Worm (Caenorhabditis elegans): ENCODE measurements around the gene hlh-27.

Gene hlh-27

DNA sequence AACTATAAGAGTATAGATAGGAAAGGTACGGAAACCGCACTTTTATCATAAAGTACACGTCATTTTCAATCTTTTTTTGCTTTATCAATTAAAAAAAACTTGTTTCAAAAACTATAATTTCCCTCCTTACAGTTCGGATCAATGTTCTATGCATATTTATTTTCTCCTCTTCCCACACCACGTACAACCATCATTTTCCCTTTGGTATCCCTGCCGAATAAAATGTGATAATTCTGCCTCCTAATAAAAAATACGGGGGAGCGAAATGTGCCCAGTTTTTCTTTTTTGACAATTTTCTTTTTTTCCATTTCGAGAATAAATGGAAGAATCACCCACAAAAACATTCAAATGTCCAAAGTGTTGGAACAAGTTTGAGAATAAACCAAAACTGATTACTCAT lies 24.5 kb downstream of the hlh-27 start, which contains the start of gene ZK177.3:
TSS of gene ZK177.3 (plus strand) at position 301 of the 400 bp plus-strand sequence.
- TF ChIP-seq aly-2 (tag; optimal IDR thresholded peaks at IDR 0.05) (no peak), elt-3 (tag; optimal IDR thresholded peaks at IDR 0.05) (no peak), elt-2 (tag; optimal IDR thresholded peaks at IDR 0.05) (peak; percentile 65), mdl-1 (tag; optimal IDR thresholded peaks at IDR 0.05) (no peak)

- no peak for TF ChIP-seq elt-3 (tag; optimal IDR thresholded peaks at IDR 0.05)
- no peak for TF ChIP-seq nhr-28 (tag; optimal IDR thresholded peaks at IDR 0.05)
- no peak for TF ChIP-seq ama-1 (optimal IDR thresholded peaks at IDR 0.05)
- TF ChIP-seq elt-2 (tag; optimal IDR thresholded peaks at IDR 0.05): peak; percentile 64
- no peak for TF ChIP-seq daf-12 (tag; optimal IDR thresholded peaks at IDR 0.05)
- no peak for TF ChIP-seq ceh-16 (tag; optimal IDR thresholded peaks at IDR 0.05)
- TF ChIP-seq nfya-1 (tag; optimal IDR thresholded peaks at IDR 0.05; ENCODE audit: insufficient read depth): no peak
- TF ChIP-seq egl-5 (tag; optimal IDR thresholded peaks at IDR 0.05): no peak
- TF ChIP-seq ceh-82 (tag; optimal IDR thresholded peaks at IDR 0.05): no peak
- no peak for TF ChIP-seq nhr-25 (tag; optimal IDR thresholded peaks at IDR 0.05)
- peak; percentile 38 for TF ChIP-seq pqm-1 (tag; optimal IDR thresholded peaks at IDR 0.05)
Observed at ce11 chrII:5514846-5515245, 25.2 kb downstream of the hlh-27 start, which contains the start of gene sahd-1. Gene sahd-1 (minus strand): TSS chrII:5514945.

DNA sequence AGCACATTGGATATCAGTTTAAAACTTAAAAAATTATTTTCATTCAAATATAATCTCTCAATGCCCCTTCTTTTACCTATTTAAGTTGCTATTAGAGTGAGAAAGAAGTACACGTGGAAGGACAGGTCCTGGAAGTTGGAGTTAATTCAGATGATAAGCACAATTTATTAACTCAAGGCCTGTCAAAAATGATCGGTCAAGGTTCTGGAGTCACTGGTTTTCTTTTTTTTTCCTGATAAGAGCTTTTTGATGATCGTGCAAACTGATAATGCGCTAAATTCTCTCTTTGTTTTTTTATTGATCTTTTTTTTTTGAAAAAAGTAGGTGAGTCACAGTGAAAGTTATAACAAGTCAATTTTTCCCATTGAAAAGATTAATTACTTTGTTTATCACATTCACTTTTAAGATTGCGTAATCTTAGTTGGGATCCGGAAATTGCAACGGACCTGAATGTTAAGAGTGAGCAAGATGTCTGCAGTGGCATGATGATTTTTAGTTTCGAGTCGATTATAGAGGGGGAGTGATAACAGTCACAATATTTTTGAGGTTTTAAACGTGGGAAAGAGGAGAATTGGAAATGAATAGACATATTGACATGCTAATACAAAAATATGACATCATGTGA lies 27.4 kb downstream of the hlh-27 start:
- TF ChIP-seq skn-1 (tag; optimal IDR thresholded peaks at IDR 0.05) (no peak), pqm-1 (tag; optimal IDR thresholded peaks at IDR 0.05) (peak; percentile 68), elt-2 (tag; optimal IDR thresholded peaks at IDR 0.05) (peak; percentile 100)

DNA sequence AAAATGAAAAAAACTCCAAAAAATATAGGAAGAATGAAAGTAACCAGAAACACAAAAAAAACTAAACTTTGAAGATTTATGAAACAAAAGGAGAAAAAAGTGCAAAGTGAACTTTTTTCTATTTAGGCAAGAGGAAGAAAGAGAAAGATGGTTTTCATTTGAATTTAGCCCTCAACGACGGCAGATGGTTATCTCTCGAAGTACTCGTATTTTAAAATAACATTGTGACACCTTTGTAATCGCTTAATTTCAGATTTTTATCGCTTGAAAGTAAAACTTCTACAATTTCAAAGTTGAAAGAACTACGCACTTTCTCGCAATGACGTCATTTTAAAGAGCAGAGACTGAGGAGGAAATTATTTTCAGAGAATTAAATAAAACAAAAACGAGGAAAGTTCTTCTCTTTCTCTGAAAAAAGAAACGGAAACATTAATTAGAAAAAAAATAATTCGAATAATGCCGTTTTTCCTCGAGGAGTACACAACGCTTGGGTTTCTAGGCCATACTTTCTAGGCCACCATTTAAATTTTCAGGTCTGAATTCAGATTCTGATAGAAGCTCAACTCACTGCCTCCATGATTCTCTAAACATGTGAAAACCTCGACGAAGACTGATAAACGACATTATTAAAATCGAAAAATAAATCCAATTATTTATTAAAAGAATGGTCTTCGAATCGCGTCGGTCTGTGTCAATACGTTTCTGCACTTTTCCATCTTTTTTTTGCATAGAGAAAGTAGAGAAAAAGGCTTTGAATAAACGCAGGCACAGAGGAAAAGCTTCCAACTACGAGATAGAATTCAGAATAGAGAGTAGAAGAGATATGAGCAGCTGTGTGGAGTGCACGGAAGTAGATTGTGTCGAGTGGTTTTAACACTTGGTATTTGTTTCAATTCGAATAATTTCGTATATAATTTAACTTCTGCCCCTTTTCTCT lies 28.3 kb downstream of the hlh-27 start:
- TF ChIP-seq elt-1 (tag; optimal IDR thresholded peaks at IDR 0.05): peak; percentile 63
- no peak for TF ChIP-seq mdl-1 (tag; optimal IDR thresholded peaks at IDR 0.05)
- TF ChIP-seq snpc-4 (tag; optimal IDR thresholded peaks at IDR 0.05): no peak
- TF ChIP-seq lin-15B (tag; optimal IDR thresholded peaks at IDR 0.05): peak; percentile 2
- peak; percentile 39 for TF ChIP-seq nhr-25 (tag; optimal IDR thresholded peaks at IDR 0.05)
- peak; percentile 38 for TF ChIP-seq pha-4 (tag; optimal IDR thresholded peaks at IDR 0.05)
- peak; percentile 64 for TF ChIP-seq nfya-1 (tag; optimal IDR thresholded peaks at IDR 0.05; ENCODE audit: insufficient read depth)

- TF ChIP-seq pha-4 (tag; optimal IDR thresholded peaks at IDR 0.05): peak; percentile 27
- no peak for TF ChIP-seq ama-1 (optimal IDR thresholded peaks at IDR 0.05)
- no peak for TF ChIP-seq ceh-16 (tag; optimal IDR thresholded peaks at IDR 0.05)
- TF ChIP-seq lin-15B (tag; optimal IDR thresholded peaks at IDR 0.05): peak; percentile 1
- TF ChIP-seq ceh-28 (tag; optimal IDR thresholded peaks at IDR 0.05): no peak
- TF ChIP-seq elt-2 (tag; optimal IDR thresholded peaks at IDR 0.05): peak; percentile 23
- no peak for TF ChIP-seq aly-2 (tag; optimal IDR thresholded peaks at IDR 0.05)
Observed at ce11 chrII:5505820-5506287, 34.2 kb downstream of the hlh-27 start, which contains the start of gene npp-24. Gene npp-24 (plus strand): TSS chrII:5505870.

DNA sequence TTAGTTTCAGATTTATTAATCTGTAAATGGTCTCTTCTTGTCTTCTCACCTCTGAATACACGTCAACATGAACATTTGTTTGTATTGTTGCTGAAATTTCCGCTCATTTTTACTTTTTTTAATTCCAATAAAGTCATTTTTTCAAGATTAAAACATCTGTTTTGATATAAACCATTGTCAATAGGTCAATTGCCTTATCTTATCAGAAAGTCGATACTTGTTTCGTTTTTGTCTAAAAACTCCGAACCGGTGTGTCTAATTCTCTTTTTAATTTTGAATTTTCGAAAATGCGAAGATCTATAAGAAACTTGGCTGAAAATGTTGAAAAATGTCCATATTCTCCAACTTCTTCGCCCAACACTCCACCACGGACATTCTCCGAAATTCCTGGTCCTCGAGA lies 36.3 kb downstream of the hlh-27 start, which contains the start of gene cyp-44A1:
TSS of gene cyp-44A1 (plus strand) at position 285 of the 400 bp plus-strand sequence.
- peak; percentile 67 for TF ChIP-seq elt-2 (tag; optimal IDR thresholded peaks at IDR 0.05)
- no peak for TF ChIP-seq R02D3.7 (tag; optimal IDR thresholded peaks at IDR 0.05)

DNA sequence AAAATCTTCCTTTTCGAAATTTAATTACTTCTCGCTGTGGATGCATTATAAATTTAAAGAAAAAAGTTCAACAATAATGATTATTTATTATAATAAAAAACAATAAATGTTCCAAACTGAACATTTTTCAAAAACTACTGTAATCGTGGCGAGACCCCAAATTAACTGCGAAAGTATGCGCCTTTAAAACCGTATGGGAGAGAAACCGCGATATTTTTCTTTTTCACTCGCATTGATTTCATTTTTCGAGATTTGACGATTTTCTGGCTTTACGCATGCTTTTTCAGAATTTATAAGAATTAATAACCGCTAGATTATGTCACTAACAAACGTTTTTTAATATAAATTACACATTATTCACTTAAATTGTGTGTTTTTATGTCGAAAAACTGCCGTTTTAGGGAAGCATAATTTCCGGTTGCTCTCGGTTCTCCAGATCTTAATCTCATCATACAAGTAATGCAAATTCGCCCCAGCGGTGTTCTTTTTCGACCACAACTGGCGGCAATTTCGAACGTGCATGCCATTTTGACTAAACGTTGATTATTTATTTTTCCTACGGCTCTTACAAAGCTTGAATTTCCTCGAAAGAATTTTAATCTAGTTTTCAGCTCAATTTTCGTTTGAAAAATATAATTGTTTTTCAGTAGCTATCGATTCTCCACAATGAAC lies 38.9 kb downstream of the hlh-27 start, which contains the start of gene F12A10.8:
TSS of gene F12A10.8 (minus strand) at position 79 of the 672 bp plus-strand sequence.
- TF ChIP-seq fkh-2 (tag; optimal IDR thresholded peaks at IDR 0.05) (no peak), snpc-4 (tag; optimal IDR thresholded peaks at IDR 0.05) (no peak), pqm-1 (tag; optimal IDR thresholded peaks at IDR 0.05) (no peak), unc-62 (GFP tag; optimal IDR thresholded peaks at IDR 0.05) (no peak), nhr-43 (tag; optimal IDR thresholded peaks at IDR 0.05; ENCODE audit: poor library complexity, severe bottlenecking) (no peak), nhr-77 (tag; optimal IDR thresholded peaks at IDR 0.05) (no peak), lin-15B (tag; optimal IDR thresholded peaks at IDR 0.05) (peak; percentile 76), nhr-25 (tag; optimal IDR thresholded peaks at IDR 0.05) (no peak), ztf-4 (tag; optimal IDR thresholded peaks at IDR 0.05) (no peak), ceh-16 (tag; optimal IDR thresholded peaks at IDR 0.05) (no peak), elt-2 (tag; optimal IDR thresholded peaks at IDR 0.05) (peak; percentile 13), lin-39 (tag; optimal IDR thresholded peaks at IDR 0.05) (peak; percentile 37), nfya-1 (tag; optimal IDR thresholded peaks at IDR 0.05; ENCODE audit: insufficient read depth) (peak; percentile 44), elt-1 (tag; optimal IDR thresholded peaks at IDR 0.05) (peak; percentile 5)

Measured in whole organism, L3 larva.